Worm (Caenorhabditis elegans): ENCODE data around the gene Y53C12A.7.

Gene Y53C12A.7

DNA sequence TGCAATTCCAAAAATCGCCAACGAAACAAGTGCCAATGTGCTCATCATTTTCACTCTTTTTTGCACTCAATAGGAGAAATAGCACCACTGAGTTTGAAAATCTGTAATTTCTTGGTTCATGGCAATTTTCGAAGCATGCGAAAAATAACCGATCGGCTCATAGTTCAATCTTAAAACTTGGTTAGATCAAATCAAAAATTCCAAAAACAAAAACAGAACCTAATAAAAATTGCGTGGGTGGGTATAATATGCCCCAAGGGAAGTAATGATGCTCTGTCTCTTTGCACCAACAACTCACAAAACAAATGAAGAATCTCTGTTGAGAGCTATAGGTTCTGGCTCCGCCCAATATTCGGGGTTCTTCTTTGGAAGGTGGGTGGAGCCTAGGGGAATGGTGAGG, 8.5 kb upstream of the Y53C12A.7 start, which contains the start of gene nlp-11:
Gene nlp-11, minus strand, starts transcription at position 101 of the 400 bp plus-strand sequence.
- TF ChIP-seq fkh-10 (GFP tag; optimal IDR thresholded peaks at IDR 0.05): no peak
- TF ChIP-seq zag-1 (tag; optimal IDR thresholded peaks at IDR 0.05): no peak
- no peak for TF ChIP-seq alr-1 (tag; optimal IDR thresholded peaks at IDR 0.05; ENCODE audit: borderline replicate concordance)

DNA sequence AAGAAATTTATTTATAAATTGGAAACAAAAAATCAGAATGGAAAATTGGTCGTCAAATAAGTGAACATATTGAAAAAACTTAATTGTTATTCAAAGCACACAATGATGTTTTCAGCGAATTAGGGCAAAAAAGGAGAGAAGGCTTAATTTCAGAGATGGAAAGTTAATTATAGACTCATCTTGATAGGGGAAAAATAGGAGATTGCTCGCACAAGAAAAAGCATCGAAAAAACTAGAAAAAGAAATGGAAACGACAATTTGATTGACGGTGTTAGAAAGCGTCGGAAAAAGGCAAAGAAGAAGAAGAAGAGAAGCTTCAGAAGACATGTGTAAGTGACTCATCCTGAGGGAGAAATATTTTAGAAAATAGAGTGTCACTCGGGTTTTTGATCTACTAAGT, 4.4 kb upstream of the Y53C12A.7 start:
- no peak for TF ChIP-seq ztf-11 (tag; optimal IDR thresholded peaks at IDR 0.05)
- no peak for TF ChIP-seq swsn-7 (tag; optimal IDR thresholded peaks at IDR 0.05)
- peak; percentile 46 for TF ChIP-seq lin-14 (GFP tag; optimal IDR thresholded peaks at IDR 0.05)
- peak; percentile 43 for TF ChIP-seq fkh-10 (GFP tag; optimal IDR thresholded peaks at IDR 0.05)
- TF ChIP-seq unc-130 (tag; optimal IDR thresholded peaks at IDR 0.05): no peak
- no peak for TF ChIP-seq sox-4 (tag; optimal IDR thresholded peaks at IDR 0.05)

DNA sequence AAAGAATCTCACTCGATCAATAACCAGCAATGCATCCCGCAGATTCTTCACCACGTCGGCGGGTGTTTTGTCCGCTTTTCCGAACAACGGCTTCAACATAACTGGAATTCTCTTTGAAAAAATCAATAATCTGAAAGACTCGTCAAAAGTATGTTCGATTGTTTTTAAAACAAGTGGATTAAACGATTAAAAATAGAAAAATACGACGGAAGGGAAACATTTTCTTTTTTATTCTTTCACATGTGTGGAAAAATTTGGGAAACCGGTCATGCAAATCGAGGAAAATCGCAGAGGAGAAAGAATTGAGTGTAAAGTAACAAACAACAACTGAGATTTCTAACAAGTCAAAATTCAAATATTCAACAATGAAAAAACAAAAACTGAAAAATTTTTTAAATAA, 3.3 kb downstream of the Y53C12A.7 start, which contains the start of gene mop-25.2:
Gene mop-25.2, minus strand, starts transcription at position 101 of the 400 bp plus-strand sequence.
- TF ChIP-seq efl-1 (optimal IDR thresholded peaks at IDR 0.05) (no peak), efl-1 (GFP tag; optimal IDR thresholded peaks at IDR 0.05 in 1 of 2) (peak in 1 of 2 experiments; percentile 79), lin-39 (tag; optimal IDR thresholded peaks at IDR 0.05) (no peak)

DNA sequence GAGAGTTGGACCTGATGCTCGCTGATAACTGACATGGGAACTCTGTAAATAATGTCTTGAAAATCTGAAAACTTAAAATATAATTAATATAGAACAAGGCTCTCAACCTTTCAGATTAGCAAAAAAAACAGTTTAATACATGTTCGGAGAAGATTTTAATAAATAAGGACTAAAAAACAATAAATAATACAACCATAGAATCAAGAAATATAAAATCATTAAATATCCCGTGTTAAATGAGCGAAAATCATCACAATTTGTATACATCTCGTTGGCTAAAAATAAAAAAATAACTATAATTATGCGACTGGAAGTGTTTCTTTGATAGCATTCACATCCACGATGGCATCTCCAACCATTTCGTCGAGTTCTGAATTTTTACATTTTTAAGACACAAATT, 4.4 kb downstream of the Y53C12A.7 start, which contains the start of gene Y53C12A.10:
Gene Y53C12A.10, minus strand, starts transcription at position 101 of the 400 bp plus-strand sequence.
- no peak for TF ChIP-seq ama-1 (optimal IDR thresholded peaks at IDR 0.05)
- TF ChIP-seq ceh-90 (tag; optimal IDR thresholded peaks at IDR 0.05): no peak
- TF ChIP-seq ztf-11 (tag; optimal IDR thresholded peaks at IDR 0.05): no peak
- no peak for TF ChIP-seq nhr-11 (tag; optimal IDR thresholded peaks at IDR 0.05)
- no peak for TF ChIP-seq Y116A8C.19 (tag; optimal IDR thresholded peaks at IDR 0.05; ENCODE audit: borderline replicate concordance)
- TF ChIP-seq ceh-82 (tag; optimal IDR thresholded peaks at IDR 0.05): no peak
- TF ChIP-seq lin-39 (tag; optimal IDR thresholded peaks at IDR 0.05): no peak

DNA sequence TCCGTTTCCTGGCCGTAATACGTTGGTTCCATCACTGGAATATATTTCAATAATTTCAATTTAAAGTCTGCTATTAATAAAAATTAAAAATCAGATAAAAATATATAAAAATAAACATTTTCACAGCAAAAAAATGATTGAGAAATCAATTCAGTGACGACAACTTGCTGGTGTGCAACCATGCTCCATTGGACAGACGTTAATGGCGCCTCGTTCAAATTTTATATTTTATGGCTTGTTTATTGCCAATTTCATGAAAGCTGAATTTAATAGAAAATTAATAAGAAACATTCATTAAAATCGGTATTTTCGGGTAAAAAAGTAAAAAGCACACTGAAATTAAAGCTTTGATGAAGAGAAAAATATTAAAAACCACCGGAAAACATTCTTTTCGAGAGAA, 5.9 kb downstream of the Y53C12A.7 start, which contains the start of gene Y53C12A.3:
Gene Y53C12A.3, minus strand, starts transcription at position 34 of the 400 bp plus-strand sequence.
- TF ChIP-seq nhr-20 (tag; optimal IDR thresholded peaks at IDR 0.05) (peak; percentile 47), lin-14 (GFP tag; optimal IDR thresholded peaks at IDR 0.05) (peak; percentile 38), lin-35 (GFP tag; optimal IDR thresholded peaks at IDR 0.05) (peak; percentile 91 to 97), nhr-19 (GFP tag; conservative IDR thresholded peaks at IDR 0.05) (no peak), pax-3 (tag; optimal IDR thresholded peaks at IDR 0.05) (no peak), nhr-12 (tag; optimal IDR thresholded peaks at IDR 0.05) (no peak), ets-5 (GFP tag; IDR thresholded peaks at IDR 0.05) (no peak), nhr-47 (tag; optimal IDR thresholded peaks at IDR 0.05) (peak; percentile 38), zip-4 (GFP tag; optimal IDR thresholded peaks at IDR 0.05) (no peak), mep-1 (tag; optimal IDR thresholded peaks at IDR 0.05) (peak; percentile 58), C16A3.4 (tag; optimal IDR thresholded peaks at IDR 0.05) (peak; percentile 71), ceh-63 (GFP tag; optimal IDR thresholded peaks at IDR 0.05) (no peak), lsy-2 (tag; optimal IDR thresholded peaks at IDR 0.05) (peak; percentile 50 to 81), blmp-1 (tag; optimal IDR thresholded peaks at IDR 0.05) (peak; percentile 51), dpl-1 (GFP tag; optimal IDR thresholded peaks at IDR 0.05) (peak; percentile 82 to 94 (median 90)), sup-37 (GFP tag; optimal IDR thresholded peaks at IDR 0.05) (no peak), fos-1 (tag; optimal IDR thresholded peaks at IDR 0.05) (no peak), F16B12.6 (tag; optimal IDR thresholded peaks at IDR 0.05) (peak; percentile 35), rnt-1 (tag; optimal IDR thresholded peaks at IDR 0.05) (no peak), ceh-82 (tag; optimal IDR thresholded peaks at IDR 0.05) (peak in 1 of 3 experiments; percentile 40), nhr-11 (tag; optimal IDR thresholded peaks at IDR 0.05) (no peak), efl-1 (optimal IDR thresholded peaks at IDR 0.05) (peak; percentile 85 to 90), efl-1 (GFP tag; optimal IDR thresholded peaks at IDR 0.05 in 1 of 2) (peak; percentile 93 to 99), fkh-10 (GFP tag; optimal IDR thresholded peaks at IDR 0.05) (no peak), snu-23 (GFP tag; optimal IDR thresholded peaks at IDR 0.05) (peak; percentile 46), mef-2 (tag; optimal IDR thresholded peaks at IDR 0.05) (no peak), unc-130 (tag; optimal IDR thresholded peaks at IDR 0.05) (peak; percentile 34), tbx-2 (tag; optimal IDR thresholded peaks at IDR 0.05) (peak; percentile 17), pag-3 (tag; optimal IDR thresholded peaks at IDR 0.05; ENCODE audit: borderline replicate concordance, insufficient read depth) (no peak), nhr-71 (tag; optimal IDR thresholded peaks at IDR 0.05) (peak; percentile 44), xbp-1 (tag; optimal IDR thresholded peaks at IDR 0.05) (peak; percentile 43), skn-1 (tag; optimal IDR thresholded peaks at IDR 0.05) (peak; percentile 57), pqm-1 (tag; optimal IDR thresholded peaks at IDR 0.05) (no peak), swsn-7 (tag; optimal IDR thresholded peaks at IDR 0.05) (no peak), nhr-28 (tag; optimal IDR thresholded peaks at IDR 0.05) (no peak), nhr-76 (tag; optimal IDR thresholded peaks at IDR 0.05) (no peak)

Data from whole organism, L1 larva.